Worm (Caenorhabditis elegans) whole organism, L4 larva: ENCODE measurements around the gene H35N09.2.

Source experiments
- F37D6.2 ChIP-seq: sonication (generic microtip); optimal IDR thresholded peaks from 2 replicates; lab custom pipeline; 2016; ENCODE audit warnings: mild to moderate bottlenecking, missing genetic modification characterization, missing compliant biosample characterization
- F49E8.2 ChIP-seq: sonication (generic microtip); optimal IDR thresholded peaks from 2 replicates; lab custom pipeline; 2016; ENCODE audit warnings: missing compliant biosample characterization, mild to moderate bottlenecking, missing genetic modification characterization, borderline replicate concordance
- Y48G9A.11 ChIP-seq: fragments of 200-800 bp; sonication (Bioruptor generic); IDR thresholded peaks from 2 replicates; pipeline ENCODE4 v1.3.6; 2022; ENCODE audit warnings: missing genetic modification reagents, missing genetic modification characterization, missing compliant biosample characterization
- ZK546.5 ChIP-seq, 2 experiments: sonication (generic microtip); optimal IDR thresholded peaks; 2 replicates each; lab custom pipeline; 2017; ENCODE audit warnings: missing biosample characterization in 2 of 2, missing genetic modification characterization in 2 of 2
- aha-1 ChIP-seq: fragments of 150-350 bp; peaks from one replicate; lab custom pipeline; 2014; ENCODE audit warnings: missing biosample characterization, missing genetic modification characterization
- aly-2 ChIP-seq: sonication (generic microtip); optimal IDR thresholded peaks from 2 replicates; lab custom pipeline; 2018; ENCODE audit warnings: missing biosample characterization, missing genetic modification characterization
- arid-1 ChIP-seq: fragments of 200-800 bp; sonication (Bioruptor generic); conservative IDR thresholded peaks from 2 replicates; pipeline ENCODE4 v1.3.6; 2022; ENCODE audit warnings: missing genetic modification reagents, missing genetic modification characterization, missing compliant biosample characterization
- ceh-28 ChIP-seq: fragments of 150-350 bp; optimal IDR thresholded peaks from 2 replicates; lab custom pipeline; 2014; ENCODE audit warnings: missing biosample characterization, missing genetic modification reagents, missing genetic modification characterization
- ceh-32 ChIP-seq: sonication (generic microtip); optimal IDR thresholded peaks from 2 replicates; lab custom pipeline; 2016; ENCODE audit warnings: mild to moderate bottlenecking, missing genetic modification characterization, missing compliant biosample characterization; ENCODE audit not compliant: poor library complexity
- ceh-44 ChIP-seq: fragments of 200-800 bp; sonication (Bioruptor generic); IDR thresholded peaks from 2 replicates; pipeline ENCODE4 v1.3.6; 2022; ENCODE audit warnings: missing genetic modification reagents, missing genetic modification characterization, missing compliant biosample characterization
- ceh-82 ChIP-seq: sonication (generic microtip); optimal IDR thresholded peaks from 2 replicates; lab custom pipeline; 2017; ENCODE audit warnings: missing biosample characterization, missing genetic modification characterization
- ces-1 ChIP-seq: fragments of 150-350 bp; sonication (generic microtip); optimal IDR thresholded peaks from 4 replicates; lab custom pipeline; 2014; ENCODE audit warnings: missing biosample characterization, missing genetic modification reagents, missing genetic modification characterization
- cey-2 ChIP-seq: sonication (generic microtip); optimal IDR thresholded peaks from 3 replicates; lab custom pipeline; 2017; ENCODE audit warnings: missing genetic modification characterization, mild to moderate bottlenecking, missing compliant biosample characterization, antibody characterized with exemption, borderline replicate concordance; ENCODE audit not compliant: insufficient read depth
- ctbp-1 ChIP-seq: fragments of 200-800 bp; sonication (Bioruptor generic); IDR thresholded peaks from 2 replicates; pipeline ENCODE4 v1.3.6; 2022; ENCODE audit warnings: missing genetic modification reagents, missing genetic modification characterization, missing compliant biosample characterization
- daf-19 ChIP-seq: fragments of 200-800 bp; sonication (Bioruptor generic); conservative IDR thresholded peaks from 2 replicates; pipeline ENCODE4 v1.3.6; 2022; ENCODE audit warnings: missing genetic modification characterization, missing compliant biosample characterization
- dmd-8 ChIP-seq: fragments of 200-800 bp; sonication (Bioruptor generic); IDR thresholded peaks from 2 replicates; pipeline ENCODE4 v1.3.6; 2022; ENCODE audit warnings: missing genetic modification characterization, missing compliant biosample characterization
- dve-1 ChIP-seq: sonication (generic microtip); optimal IDR thresholded peaks from 2 replicates; lab custom pipeline; 2017; ENCODE audit warnings: antibody characterized with exemption, mild to moderate bottlenecking, missing genetic modification characterization, missing compliant biosample characterization; ENCODE audit not compliant: insufficient read depth
- fkh-10 ChIP-seq: fragments of 150-350 bp; optimal IDR thresholded peaks from 2 replicates; lab custom pipeline; 2014; ENCODE audit warnings: missing biosample characterization, missing genetic modification reagents, missing genetic modification characterization
- fos-1 ChIP-seq: fragments of 150-350 bp; optimal IDR thresholded peaks from 2 replicates; lab custom pipeline; 2014; ENCODE audit warnings: missing biosample characterization, missing genetic modification characterization
- gei-8 ChIP-seq: fragments of 200-800 bp; sonication (Bioruptor generic); optimal IDR thresholded peaks from 2 replicates; lab custom pipeline; 2018; ENCODE audit warnings: mild to moderate bottlenecking, missing genetic modification characterization, missing compliant biosample characterization
- hif-1 ChIP-seq, 2 experiments: sonication (generic microtip); optimal IDR thresholded peaks; 2 replicates each; lab custom pipeline; 2016 to 2017; ENCODE audit warnings: missing compliant biosample characterization in 2 of 2, missing genetic modification characterization in 2 of 2, missing genetic modification reagents in 2 of 2, missing genotype in 2 of 2, mild to moderate bottlenecking in 1 of 2
- hlh-30 ChIP-seq: sonication (generic microtip); optimal IDR thresholded peaks from 2 replicates; lab custom pipeline; 2017; ENCODE audit warnings: antibody characterized with exemption, mild to moderate bottlenecking, missing genetic modification characterization, missing compliant biosample characterization; ENCODE audit not compliant: insufficient read depth
- jun-1 ChIP-seq: fragments of 150-350 bp; optimal IDR thresholded peaks from 2 replicates; lab custom pipeline; 2014; ENCODE audit warnings: missing biosample characterization, missing genetic modification reagents, missing genetic modification characterization
- lin-13 ChIP-seq: fragments of 150-350 bp; optimal IDR thresholded peaks from 2 replicates; lab custom pipeline; 2014; ENCODE audit warnings: missing biosample characterization, missing genetic modification reagents, missing genetic modification characterization
- lir-3 ChIP-seq: sonication (generic microtip); optimal IDR thresholded peaks from 2 replicates; lab custom pipeline; 2016; ENCODE audit warnings: mild to moderate bottlenecking, missing genetic modification characterization, missing compliant biosample characterization
- mdl-1 ChIP-seq, 2 experiments: fragments of 150-350 bp in 1 of 2; sonication (generic microtip) in 1 of 2; optimal IDR thresholded peaks; 2 replicates each; lab custom pipeline; 2014 to 2017; ENCODE audit warnings: missing biosample characterization in 2 of 2, missing genetic modification characterization in 2 of 2
- nhr-11 ChIP-seq: fragments of 150-350 bp; optimal IDR thresholded peaks from 2 replicates; lab custom pipeline; 2014; ENCODE audit warnings: missing biosample characterization, missing genetic modification characterization
- nhr-237 ChIP-seq: sonication (generic microtip); optimal IDR thresholded peaks from 2 replicates; lab custom pipeline; 2017; ENCODE audit warnings: missing biosample characterization, missing genetic modification characterization
- nhr-28 ChIP-seq: fragments of 150-350 bp; optimal IDR thresholded peaks from 2 replicates; lab custom pipeline; 2014; ENCODE audit warnings: missing biosample characterization, missing genetic modification characterization
- nhr-77 ChIP-seq: fragments of 150-350 bp; optimal IDR thresholded peaks from 2 replicates; lab custom pipeline; 2014; ENCODE audit warnings: missing biosample characterization, missing genetic modification characterization
- pqm-1 ChIP-seq: sonication (generic microtip); optimal IDR thresholded peaks from 2 replicates; lab custom pipeline; 2017; ENCODE audit warnings: missing biosample characterization, missing genetic modification characterization
- sdz-12 ChIP-seq: fragments of 200-800 bp; sonication (Bioruptor generic); optimal IDR thresholded peaks from 2 replicates; lab custom pipeline; 2018; ENCODE audit warnings: mild to moderate bottlenecking, missing genetic modification characterization, missing compliant biosample characterization
- set-16 ChIP-seq: fragments of 200-800 bp; sonication (Bioruptor generic); IDR thresholded peaks from 2 replicates; pipeline ENCODE4 v1.3.6; 2022; ENCODE audit warnings: missing genetic modification reagents, missing genetic modification characterization, missing compliant biosample characterization
- snpc-1.2 ChIP-seq: fragments of 200-800 bp; sonication (Bioruptor generic); IDR thresholded peaks from 2 replicates; pipeline ENCODE4 v1.3.6; 2022; ENCODE audit warnings: missing genetic modification reagents, missing genetic modification characterization, missing compliant biosample characterization
- snpc-4 ChIP-seq: fragments of 150-350 bp; optimal IDR thresholded peaks from 2 replicates; lab custom pipeline; 2014; ENCODE audit warnings: missing biosample characterization, missing genetic modification characterization
- ztf-11 ChIP-seq: fragments of 150-350 bp; optimal IDR thresholded peaks from 2 replicates; lab custom pipeline; 2014; ENCODE audit warnings: missing biosample characterization, missing genetic modification characterization

The H35N09.2 gene

ce11 chrX:8599725-8600124 lies 5.1 kb downstream of the H35N09.2 start:
- TF ChIP-seq arid-1 (GFP tag; lab: Robert Waterston, UW) (no peak), ZK546.5 (tag; optimal IDR thresholded peaks at IDR 0.05; lab: Kevin White, UChicago) (no peak)

- TF ChIP-seq fkh-10 (GFP tag; lab: Kevin White, UChicago) (no peak), set-16 (GFP tag; lab: Robert Waterston, UW) (no peak), aha-1 (tag; lab: Kevin White, UChicago) (peak; percentile 93), sdz-12 (GFP tag; lab: Kevin White, UChicago) (no peak)
These were observed 6.4 kb downstream of the H35N09.2 start for ce11 chrX:8598491-8598890.

- TF ChIP-seq ceh-82 (tag; lab: Kevin White, UChicago) (no peak), snpc-1.2 (GFP tag; lab: Robert Waterston, UW) (no peak), pqm-1 (tag; lab: Kevin White, UChicago) (no peak), F37D6.2 (tag; lab: Kevin White, UChicago) (no peak), sdz-12 (GFP tag; lab: Kevin White, UChicago) (no peak), nhr-77 (no peak), ceh-28 (tag; lab: Kevin White, UChicago) (no peak), F49E8.2 (tag; lab: Kevin White, UChicago) (no peak), fos-1 (no peak)
These were observed 7.2 kb downstream of the H35N09.2 start, which contains the start of gene F18E9.7 for ce11 chrX:8597647-8598046. Gene F18E9.7, minus strand, starts transcription at chrX:8597747.

DNA sequence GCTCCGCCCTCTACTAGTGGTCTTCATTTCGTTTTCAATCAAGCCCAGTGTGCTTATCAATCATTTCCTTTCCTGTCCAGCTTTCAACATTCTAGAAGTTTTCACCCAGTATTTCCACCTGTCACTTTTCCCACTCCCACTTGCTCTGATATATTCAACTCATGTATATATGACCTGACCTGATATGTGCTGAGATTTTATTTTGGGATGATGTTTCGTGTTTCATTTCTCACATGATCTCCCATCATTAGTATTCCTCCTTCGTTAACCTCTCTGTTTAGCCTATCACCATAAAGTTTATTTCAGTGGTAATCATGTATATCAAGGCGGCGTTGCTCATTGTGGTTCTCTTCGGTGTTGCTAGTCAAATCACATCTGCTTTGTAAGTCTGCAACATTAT lies 12.0 kb downstream of the H35N09.2 start, which contains the start of gene nlp-7:
Gene nlp-7 (plus strand): TSS at position 301 of the 400 bp plus-strand sequence.
- TF ChIP-seq jun-1 (tag; lab: Kevin White, UChicago) (no peak), mdl-1 (tag; optimal IDR thresholded peaks at IDR 0.05; lab: Kevin White, UChicago) (no peak), aly-2 (tag; lab: Kevin White, UChicago) (no peak)

DNA sequence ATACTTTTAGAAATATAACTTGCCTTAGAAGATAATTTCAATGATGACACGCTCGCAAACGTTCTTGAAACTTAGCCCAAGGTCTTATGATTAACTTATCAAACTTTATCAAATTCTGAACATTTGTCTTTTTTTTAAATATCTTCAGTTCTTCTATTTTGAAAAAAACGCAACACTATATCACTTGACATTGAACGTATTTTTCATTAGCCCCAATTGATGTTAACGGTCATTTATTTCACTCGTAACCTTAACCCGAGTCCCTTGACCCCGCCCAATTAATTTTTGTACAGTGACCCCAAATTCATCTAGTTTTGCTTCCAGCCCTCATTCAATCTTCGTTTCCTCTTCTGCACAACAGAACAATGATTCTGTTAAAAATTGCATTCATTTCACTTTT lies 19.0 kb downstream of the H35N09.2 start, which contains the start of gene F18E9.3:
Gene F18E9.3 (plus strand): TSS at position 311 of the 400 bp plus-strand sequence.
- TF ChIP-seq ces-1 (GFP tag; lab: Kevin White, UChicago) (no peak), lin-13 (no peak), fos-1 (no peak), aha-1 (tag; lab: Kevin White, UChicago) (peak; percentile 96), hlh-30 (tag; lab: Kevin White, UChicago) (peak; percentile 15), lir-3 (tag; lab: Kevin White, UChicago) (no peak), mdl-1 (tag; optimal IDR thresholded peaks at IDR 0.05; lab: Kevin White, UChicago) (no peak)

ce11 chrX:8584825-8585384 lies 20.0 kb downstream of the H35N09.2 start:
- TF ChIP-seq nhr-237 = no peak
- no peak for TF ChIP-seq jun-1 (tag; lab: Kevin White, UChicago)
- TF ChIP-seq gei-8 (GFP tag; lab: Kevin White, UChicago) = no peak
- no peak for TF ChIP-seq dmd-8 (GFP tag; lab: Robert Waterston, UW)

ce11 chrX:8582767-8583360 lies 22.0 kb downstream of the H35N09.2 start:
- TF ChIP-seq nhr-28 = peak; percentile 9
- TF ChIP-seq ctbp-1 (GFP tag; lab: Robert Waterston, UW) = no peak
- no peak for TF ChIP-seq hif-1 (tag; optimal IDR thresholded peaks at IDR 0.05; lab: Kevin White, UChicago)
- no peak for TF ChIP-seq ceh-32 (tag; lab: Kevin White, UChicago)
- TF ChIP-seq daf-19 (GFP tag; lab: Robert Waterston, UW) = no peak
- TF ChIP-seq sdz-12 (GFP tag; lab: Kevin White, UChicago) = no peak
- no peak for TF ChIP-seq snpc-4 (tag; lab: Kevin White, UChicago)
- TF ChIP-seq gei-8 (GFP tag; lab: Kevin White, UChicago) = no peak
- TF ChIP-seq cey-2 (tag; lab: Kevin White, UChicago) = no peak
- no peak for TF ChIP-seq dve-1 (tag; lab: Kevin White, UChicago)
- no peak for TF ChIP-seq ceh-44 (GFP tag; lab: Robert Waterston, UW)
- no peak for TF ChIP-seq Y48G9A.11 (GFP tag; lab: Robert Waterston, UW)
- TF ChIP-seq F49E8.2 (tag; lab: Kevin White, UChicago) = no peak
- peak; percentile 36 for TF ChIP-seq nhr-11 (tag; lab: Kevin White, UChicago)
- TF ChIP-seq ztf-11 (tag; lab: Kevin White, UChicago) = no peak
